Fruit fly (Drosophila melanogaster) whole organism, embryonic: Measurements from ENCODE around the gene RpLP1.

Experiments
- Abd-B ChIP-seq: fragments of 200-800 bp; sonication (Bioruptor generic); optimal IDR thresholded peaks from 2 replicates; lab custom pipeline; 2018; ENCODE audit warnings: missing biosample characterization, mild to moderate bottlenecking, missing genetic modification characterization, moderate library complexity
- Atf-2 ChIP-seq: fragments of 200-800 bp; sonication (Bioruptor generic); optimal IDR thresholded peaks from 2 replicates; lab custom pipeline; 2016; ENCODE audit warnings: missing biosample characterization, missing genetic modification characterization
- Bdp1 ChIP-seq: fragments of 200-800 bp; sonication (Bioruptor generic); optimal IDR thresholded peaks from 3 replicates; lab custom pipeline; 2016; ENCODE audit warnings: missing biosample characterization, missing genetic modification characterization
- Blimp-1 ChIP-seq: fragments of 200-800 bp; sonication (Bioruptor generic); optimal IDR thresholded peaks from 3 replicates; lab custom pipeline; 2018; ENCODE audit warnings: missing biosample characterization, missing genetic modification characterization, mild to moderate bottlenecking, moderate library complexity, missing genetic modification reagents
- CG1024 ChIP-seq: fragments of 200-800 bp; sonication (Bioruptor generic); IDR thresholded peaks from 2 replicates; pipeline ENCODE4 v1.3.6; 2022; ENCODE audit warnings: missing biosample characterization, missing genetic modification characterization
- CG11560 ChIP-seq: fragments of 200-800 bp; sonication (Bioruptor generic); IDR thresholded peaks from 3 replicates; pipeline ENCODE4 v1.3.6; 2022; ENCODE audit warnings: missing biosample characterization, missing genetic modification characterization
- CG1602 ChIP-seq: fragments of 200-800 bp; sonication (Bioruptor generic); optimal IDR thresholded peaks from 3 replicates; lab custom pipeline; 2016; ENCODE audit warnings: missing biosample characterization, missing genetic modification characterization
- CG16779 ChIP-seq: fragments of 200-800 bp; sonication (Bioruptor generic); IDR thresholded peaks from 2 replicates; pipeline ENCODE4 v1.3.6; 2022; ENCODE audit warnings: missing biosample characterization, missing genetic modification characterization
- CG16813 ChIP-seq: fragments of 200-800 bp; sonication (Bioruptor generic); IDR thresholded peaks from 3 replicates; pipeline ENCODE4 v1.3.6; 2022; ENCODE audit warnings: missing biosample characterization, missing genetic modification characterization; ENCODE audit not compliant: partially characterized antibody
- CG1792 ChIP-seq: fragments of 200-800 bp; sonication (Bioruptor generic); optimal IDR thresholded peaks from 2 replicates; lab custom pipeline; 2016; ENCODE audit warnings: missing biosample characterization, missing genetic modification characterization
- CG18011 ChIP-seq: fragments of 200-800 bp; sonication (Bioruptor generic); optimal IDR thresholded peaks from 2 replicates; lab custom pipeline; 2017; ENCODE audit warnings: missing biosample characterization, missing genetic modification characterization, mild to moderate bottlenecking, moderate library complexity, missing genotype
- CG2199 ChIP-seq: fragments of 200-800 bp; sonication (Bioruptor generic); IDR thresholded peaks from 3 replicates; pipeline ENCODE4 v1.3.6; 2022; ENCODE audit warnings: missing biosample characterization, missing genetic modification characterization
- CG2202 ChIP-seq: fragments of 200-800 bp; sonication (Bioruptor generic); optimal IDR thresholded peaks from 2 replicates; lab custom pipeline; 2018; ENCODE audit warnings: missing biosample characterization, mild to moderate bottlenecking, missing genetic modification characterization
- CG31224 ChIP-seq: fragments of 200-800 bp; sonication (Bioruptor generic); IDR thresholded peaks from 2 replicates; pipeline ENCODE4 v1.3.6; 2022; ENCODE audit warnings: missing biosample characterization, missing genetic modification characterization
- CG31388 ChIP-seq: fragments of 200-800 bp; sonication (Bioruptor generic); optimal IDR thresholded peaks from 2 replicates; lab custom pipeline; 2016; ENCODE audit warnings: missing biosample characterization, missing genetic modification characterization
- CG32532 ChIP-seq: fragments of 200-800 bp; sonication (Bioruptor generic); IDR thresholded peaks from 2 replicates; pipeline ENCODE4 v1.3.6; 2022; ENCODE audit warnings: missing biosample characterization, missing genetic modification characterization
- CG32767 ChIP-seq: fragments of 200-800 bp; sonication (Bioruptor generic); IDR thresholded peaks from 2 replicates; pipeline ENCODE4 v1.3.6; 2022; ENCODE audit warnings: missing biosample characterization, missing genetic modification characterization
- CG3281 ChIP-seq: fragments of 200-800 bp; sonication (Bioruptor generic); optimal IDR thresholded peaks from 3 replicates; lab custom pipeline; 2017; ENCODE audit warnings: missing biosample characterization, mild to moderate bottlenecking, missing genetic modification characterization
- CG4282 ChIP-seq: fragments of 200-800 bp; sonication (Bioruptor generic); optimal IDR thresholded peaks from 2 replicates; lab custom pipeline; 2016; ENCODE audit warnings: missing biosample characterization, missing genetic modification characterization
- CG43689 ChIP-seq: fragments of 200-800 bp; sonication (Bioruptor generic); IDR thresholded peaks from 2 replicates; pipeline ENCODE4 v1.3.6; 2022; ENCODE audit warnings: missing biosample characterization, missing genetic modification characterization
- CG4404 ChIP-seq: fragments of 200-800 bp; sonication (Bioruptor generic); IDR thresholded peaks from 2 replicates; pipeline ENCODE4 v1.3.6; 2022; ENCODE audit warnings: missing biosample characterization, missing genetic modification characterization
- CG7556 ChIP-seq: fragments of 200-800 bp; sonication (Bioruptor generic); optimal IDR thresholded peaks from 2 replicates; lab custom pipeline; 2017; ENCODE audit warnings: missing biosample characterization, mild to moderate bottlenecking, missing genetic modification characterization
- CG7839 ChIP-seq: fragments of 200-800 bp; sonication (Bioruptor generic); optimal IDR thresholded peaks from 3 replicates; lab custom pipeline; 2018; ENCODE audit warnings: missing biosample characterization, mild to moderate bottlenecking, missing genetic modification characterization, moderate library complexity
- CG7928 ChIP-seq: fragments of 200-800 bp; sonication (Bioruptor generic); optimal IDR thresholded peaks from 2 replicates; lab custom pipeline; 2017; ENCODE audit warnings: missing biosample characterization, mild to moderate bottlenecking, missing genetic modification characterization
- CG8089 ChIP-seq: fragments of 200-800 bp; sonication (Bioruptor generic); optimal IDR thresholded peaks from 3 replicates; lab custom pipeline; 2016; ENCODE audit warnings: missing biosample characterization, missing genetic modification characterization
- Dip2 ChIP-seq: fragments of 200-800 bp; sonication (Bioruptor generic); IDR thresholded peaks from 2 replicates; pipeline ENCODE4 v1.3.6; 2022; ENCODE audit warnings: missing biosample characterization, missing genetic modification characterization
- E2f1 ChIP-seq: fragments of 200-800 bp; sonication (Bioruptor generic); IDR thresholded peaks from 2 replicates; pipeline ENCODE4 v1.3.6; 2022; ENCODE audit warnings: missing biosample characterization, missing genetic modification characterization
- HLHmδ ChIP-seq: fragments of 200-800 bp; sonication (Bioruptor generic); optimal IDR thresholded peaks from 2 replicates; lab custom pipeline; 2018; ENCODE audit warnings: missing biosample characterization, mild to moderate bottlenecking, missing genetic modification characterization, moderate library complexity
- Jarid2 ChIP-seq: fragments of 200-800 bp; sonication (Bioruptor generic); optimal IDR thresholded peaks from 3 replicates; lab custom pipeline; 2017; ENCODE audit warnings: mild to moderate bottlenecking, missing biosample characterization, missing genetic modification reagents, missing genetic modification characterization
- Med ChIP-seq: fragments of 200-800 bp; sonication (Bioruptor generic); peaks from one replicate; lab custom pipeline; 2016; ENCODE audit warnings: missing biosample characterization, missing genetic modification characterization, mild to moderate bottlenecking, inconsistent platforms, moderate library complexity
- Nf-YB ChIP-seq: fragments of 200-800 bp; sonication (Bioruptor generic); optimal IDR thresholded peaks from 3 replicates; lab custom pipeline; 2019; ENCODE audit warnings: missing biosample characterization, mild to moderate bottlenecking, missing genetic modification characterization, moderate library complexity
- Pdp1 ChIP-seq, 2 experiments: fragments of 200-800 bp; sonication (Bioruptor generic); optimal IDR thresholded peaks; 3 replicates each; lab custom pipeline; 2016; ENCODE audit warnings: missing biosample characterization in 2 of 2, missing genetic modification characterization in 2 of 2, mild to moderate bottlenecking in 1 of 2, moderate library complexity in 1 of 2
- Ravus ChIP-seq: fragments of 200-800 bp; sonication (Bioruptor generic); IDR thresholded peaks from 2 replicates; pipeline ENCODE4 v1.3.6; 2022; ENCODE audit warnings: missing biosample characterization, missing genetic modification characterization
- Sry-δ ChIP-seq: fragments of 200-800 bp; sonication (Bioruptor generic); optimal IDR thresholded peaks from 2 replicates; lab custom pipeline; 2016; ENCODE audit warnings: missing biosample characterization, missing genetic modification characterization
- Xrp1 ChIP-seq: fragments of 200-800 bp; sonication (Bioruptor generic); IDR thresholded peaks from 2 replicates; pipeline ENCODE4 v1.3.6; 2022; ENCODE audit warnings: missing biosample characterization, missing genetic modification characterization
- aop ChIP-seq: fragments of 200-800 bp; sonication (Bioruptor generic); IDR thresholded peaks from 2 replicates; pipeline ENCODE4 v1.3.6; 2022; ENCODE audit warnings: missing biosample characterization, missing genetic modification characterization
- bcd ChIP-seq: fragments of 200-800 bp; sonication (Bioruptor generic); optimal IDR thresholded peaks from 2 replicates; lab custom pipeline; 2017; ENCODE audit warnings: missing biosample characterization, mild to moderate bottlenecking, missing genetic modification characterization
- bsh ChIP-seq, 2 experiments: fragments of 200-800 bp; sonication (Bioruptor generic); optimal IDR thresholded peaks; 2 replicates each; lab custom pipeline; 2017 to 2018; ENCODE audit warnings: mild to moderate bottlenecking in 2 of 2, missing biosample characterization in 2 of 2, missing genetic modification characterization in 2 of 2, moderate library complexity in 1 of 2
- chinmo ChIP-seq: fragments of 200-800 bp; sonication (Bioruptor generic); IDR thresholded peaks from 4 replicates; pipeline ENCODE4 v1.3.6; 2022; ENCODE audit warnings: missing biosample characterization, missing genetic modification characterization; ENCODE audit not compliant: partially characterized antibody
- croc ChIP-seq: fragments of 200-800 bp; sonication (Bioruptor generic); conservative IDR thresholded peaks from 3 replicates; pipeline ENCODE4 v1.3.6; 2022; ENCODE audit warnings: missing biosample characterization, missing genetic modification characterization
- crol ChIP-seq: fragments of 200-800 bp; sonication (Bioruptor generic); IDR thresholded peaks from 2 replicates; pipeline ENCODE4 v1.3.6; 2022; ENCODE audit warnings: missing biosample characterization, missing genetic modification characterization
- dysf ChIP-seq: fragments of 200-800 bp; sonication (Bioruptor generic); IDR thresholded peaks from 3 replicates; pipeline ENCODE4 v1.3.6; 2022; ENCODE audit warnings: missing biosample characterization, missing genetic modification characterization
- gem ChIP-seq: fragments of 200-800 bp; sonication (Bioruptor generic); optimal IDR thresholded peaks from 2 replicates; lab custom pipeline; 2019; ENCODE audit warnings: missing biosample characterization, mild to moderate bottlenecking, missing genetic modification characterization, moderate library complexity
- ind ChIP-seq: fragments of 200-800 bp; sonication (Bioruptor generic); optimal IDR thresholded peaks from 3 replicates; lab custom pipeline; 2016; ENCODE audit warnings: missing biosample characterization, missing genetic modification characterization
- jumu ChIP-seq: fragments of 200-800 bp; sonication (Bioruptor generic); optimal IDR thresholded peaks from 3 replicates; lab custom pipeline; 2016; ENCODE audit warnings: missing biosample characterization, missing genetic modification characterization
- klu ChIP-seq: fragments of 200-800 bp; sonication (Bioruptor generic); IDR thresholded peaks from 2 replicates; pipeline ENCODE4 v1.3.6; 2022; ENCODE audit warnings: missing biosample characterization, missing genetic modification characterization
- maf-S ChIP-seq: fragments of 200-800 bp; sonication (Bioruptor generic); optimal IDR thresholded peaks from 2 replicates; lab custom pipeline; 2016; ENCODE audit warnings: missing biosample characterization, missing genetic modification characterization
- nerfin-1 ChIP-seq: fragments of 200-800 bp; sonication (Bioruptor generic); optimal IDR thresholded peaks from 3 replicates; lab custom pipeline; 2019; ENCODE audit warnings: missing biosample characterization, mild to moderate bottlenecking, missing genetic modification characterization, moderate library complexity
- psq ChIP-seq: fragments of 200-800 bp; sonication (Bioruptor generic); optimal IDR thresholded peaks from 2 replicates; lab custom pipeline; 2017; ENCODE audit warnings: missing biosample characterization, missing genetic modification characterization
- tgo ChIP-seq: fragments of 200-800 bp; sonication (Bioruptor generic); IDR thresholded peaks from 3 replicates; pipeline ENCODE4 v1.3.6; 2022; ENCODE audit warnings: missing biosample characterization, missing genetic modification characterization

The RpLP1 gene

DNA sequence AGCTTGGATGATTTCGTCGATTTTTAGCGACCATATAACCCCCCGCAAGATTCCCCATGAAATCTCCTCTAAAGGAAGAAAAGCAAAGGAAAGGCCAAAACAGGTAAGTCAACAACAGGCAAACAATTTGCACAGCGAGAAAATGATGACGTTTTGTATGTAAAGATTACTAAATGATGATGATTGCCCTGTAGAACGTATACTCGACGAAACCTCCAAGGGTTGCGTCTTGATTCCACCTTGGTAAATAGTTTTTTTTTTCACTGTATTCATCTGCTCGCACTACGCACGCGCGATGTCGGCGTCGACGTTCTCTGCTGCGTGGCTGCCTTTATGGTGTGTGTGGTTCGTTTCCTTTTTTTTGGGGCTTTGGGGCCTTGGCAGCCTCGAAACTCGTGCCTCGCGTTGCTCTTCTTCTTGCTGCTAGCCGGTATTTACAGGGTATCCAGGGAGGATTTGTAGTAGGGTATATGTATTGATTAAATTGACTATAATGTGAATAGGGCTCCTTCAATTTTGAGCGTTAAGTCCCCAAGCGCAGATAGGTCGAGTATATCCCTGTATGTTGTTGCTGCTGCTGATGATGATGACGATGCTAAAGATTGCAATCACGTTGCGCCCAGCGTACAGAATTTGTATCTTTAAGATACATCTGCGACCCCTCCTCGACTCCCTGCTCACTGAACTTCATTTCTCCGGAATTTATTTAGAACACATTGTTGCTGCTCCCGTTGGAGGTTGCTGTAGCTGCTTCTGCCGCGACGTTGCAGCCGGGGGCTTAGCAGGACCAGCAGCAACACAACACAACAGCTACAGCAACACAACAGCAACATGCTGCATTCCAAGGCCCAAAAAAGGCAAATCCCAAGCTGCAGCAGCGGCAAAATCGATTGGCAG, 7.8 kb downstream of the RpLP1 start (continued):
- TF ChIP-seq CG18011 (GFP tag; lab: Kevin White, UChicago) (no peak), maf-S (GFP tag; lab: Kevin White, UChicago) (no peak), CG2199 (GFP tag; lab: Robert Waterston, UW) (no peak), CG11560 (no peak), Jarid2 (no peak), CG32767 (no peak), Abd-B (GFP tag; lab: Kevin White, UChicago) (no peak), tgo (GFP tag; lab: Robert Waterston, UW) (peak; percentile 28; the same call in 1 of the 3 replicates), crol (no peak), Blimp-1 (GFP tag; lab: Kevin White, UChicago) (peak; percentile 23), CG2202 (tag; lab: Kevin White, UChicago) (no peak), ind (GFP tag; lab: Kevin White, UChicago) (peak; percentile 4), E2f1 (0 out of 2 replicates have a peak, but pooled peaks have one; percentile 25), klu (GFP tag; lab: Robert Waterston, UW) (no peak), CG4282 (GFP tag; lab: Kevin White, UChicago) (no peak), CG8089 (GFP tag; lab: Kevin White, UChicago) (no peak), Ravus (GFP tag; lab: Robert Waterston, UW) (no peak), CG16779 (GFP tag; lab: Robert Waterston, UW) (no peak), Atf-2 (no peak), croc (GFP tag; lab: Robert Waterston, UW) (no peak), CG1024 (GFP tag; lab: Robert Waterston, UW) (no peak), CG4404 (GFP tag; lab: Robert Waterston, UW) (no peak), chinmo (GFP tag; lab: Robert Waterston, UW) (no peak), Dip2 (GFP tag; lab: Robert Waterston, UW) (no peak), CG16813 (GFP tag; lab: Robert Waterston, UW) (no peak), Med (GFP tag; lab: Kevin White, UChicago) (peak; percentile 44), CG1602 (GFP tag; lab: Kevin White, UChicago) (no peak), CG31224 (GFP tag; lab: Robert Waterston, UW) (no peak), Bdp1 (no peak), aop (GFP tag; lab: Robert Waterston, UW) (no peak), CG43689 (GFP tag; lab: Robert Waterston, UW) (no peak), gem (tag; lab: Kevin White, UChicago) (peak; percentile 49), CG1792 (GFP tag; lab: Kevin White, UChicago) (no peak), psq (GFP tag; lab: Kevin White, UChicago) (no peak), bcd (peak; percentile 12), CG7928 (GFP tag; lab: Kevin White, UChicago) (no peak), CG7839 (tag; lab: Kevin White, UChicago) (no peak), nerfin-1 (tag; lab: Kevin White, UChicago) (no peak), CG3281 (GFP tag; lab: Kevin White, UChicago) (no peak), Pdp1 (GFP tag; optimal IDR thresholded peaks at IDR 0.05; lab: Kevin White, UChicago) (peak in 1 of 2 experiments; percentile 13), Xrp1 (GFP tag; lab: Robert Waterston, UW) (peak; percentile 71), jumu (GFP tag; lab: Kevin White, UChicago) (peak; percentile 23), bsh (GFP tag; optimal IDR thresholded peaks at IDR 0.05; lab: Kevin White, UChicago) (peak; percentile 30 to 74), Sry-δ (GFP tag; lab: Kevin White, UChicago) (no peak), CG32532 (GFP tag; lab: Robert Waterston, UW) (peak; percentile 41), dysf (GFP tag; lab: Robert Waterston, UW) (no peak), Nf-YB (GFP tag; lab: Kevin White, UChicago) (no peak), HLHmδ (GFP tag; lab: Kevin White, UChicago) (no peak), CG31388 (GFP tag; lab: Kevin White, UChicago) (no peak), CG7556 (GFP tag; lab: Kevin White, UChicago) (no peak)
